Fruit fly (Drosophila melanogaster) ovary, adult (tissue): ENCODE data around the gene CG2209.

Experiments
- CG17801 ChIP-seq: fragments of 200-800 bp; optimal IDR thresholded peaks from 2 replicates; lab custom pipeline; 2019; ENCODE audit warnings: missing biosample characterization, mild to moderate bottlenecking, missing genetic modification characterization, moderate library complexity; ENCODE audit not compliant: partially characterized antibody

The CG2209 gene

DNA sequence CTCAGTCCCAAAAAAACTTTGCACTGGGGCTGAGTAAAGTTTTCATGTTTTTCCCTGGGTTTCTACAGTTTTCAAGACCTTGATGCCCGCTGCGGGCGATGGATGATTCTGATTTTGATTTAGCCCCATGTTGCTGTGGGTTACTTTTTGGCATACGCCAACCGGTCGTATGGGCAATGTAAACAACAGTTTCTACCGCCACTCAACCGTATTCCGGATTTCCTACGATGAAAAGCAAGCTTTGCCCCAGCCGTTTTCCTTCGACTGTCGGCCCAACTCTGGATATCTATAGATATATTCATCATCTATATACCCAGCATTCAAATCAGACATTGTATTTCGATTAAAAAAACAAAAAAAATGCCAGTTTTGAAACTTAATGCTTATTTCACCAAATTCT, at the start of gene CG2209:
Gene CG2209, plus strand, starts transcription at position 301 of the 400 bp plus-strand sequence.
- TF ChIP-seq CG17801: no peak

DNA sequence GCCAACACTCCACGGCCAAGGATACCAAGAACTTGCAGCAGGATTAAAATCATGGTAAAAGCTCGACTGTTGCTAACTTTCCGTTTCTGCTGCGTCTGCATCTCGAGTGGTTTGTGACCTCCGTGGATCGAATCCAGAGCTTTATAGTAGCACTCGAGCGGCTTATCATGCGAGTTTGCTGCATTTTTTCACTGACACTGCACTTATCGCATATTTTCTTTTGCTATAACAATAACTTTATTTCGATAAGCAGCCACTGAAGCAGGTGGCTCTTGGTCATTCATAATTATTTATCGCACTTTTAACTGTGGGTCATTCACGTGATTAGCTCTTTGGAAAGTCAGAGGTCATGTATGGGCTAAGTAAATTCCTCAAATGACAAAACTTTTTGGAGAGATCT, 45.9 kb upstream of the CG2209 start, which contains the start of gene CG12716:
Gene CG12716, minus strand, starts transcription at position 101 of the 400 bp plus-strand sequence.
- no peak for TF ChIP-seq CG17801

DNA sequence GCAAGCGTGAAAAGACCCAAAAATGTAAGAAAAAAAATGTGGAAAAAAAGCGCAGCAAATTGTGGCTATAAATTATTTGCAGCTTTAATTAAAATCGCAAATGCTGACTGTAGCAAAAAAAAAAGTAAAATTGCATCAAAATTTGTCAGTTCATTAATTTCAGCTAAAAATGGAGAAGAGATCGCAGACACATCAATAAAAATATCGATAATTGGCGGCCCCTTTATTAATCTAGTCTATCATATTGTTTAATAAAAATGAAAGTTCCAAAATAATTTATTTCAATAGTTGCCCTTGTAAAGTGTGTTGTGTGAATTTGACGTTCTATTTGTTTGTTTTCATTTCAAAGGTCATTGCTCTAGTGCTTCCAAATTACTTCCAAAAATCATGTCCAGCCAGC, 37.8 kb upstream of the CG2209 start, which contains the start of gene CG32643:
Gene CG32643, plus strand, starts transcription at position 301 of the 400 bp plus-strand sequence.
- TF ChIP-seq CG17801: no peak

DNA sequence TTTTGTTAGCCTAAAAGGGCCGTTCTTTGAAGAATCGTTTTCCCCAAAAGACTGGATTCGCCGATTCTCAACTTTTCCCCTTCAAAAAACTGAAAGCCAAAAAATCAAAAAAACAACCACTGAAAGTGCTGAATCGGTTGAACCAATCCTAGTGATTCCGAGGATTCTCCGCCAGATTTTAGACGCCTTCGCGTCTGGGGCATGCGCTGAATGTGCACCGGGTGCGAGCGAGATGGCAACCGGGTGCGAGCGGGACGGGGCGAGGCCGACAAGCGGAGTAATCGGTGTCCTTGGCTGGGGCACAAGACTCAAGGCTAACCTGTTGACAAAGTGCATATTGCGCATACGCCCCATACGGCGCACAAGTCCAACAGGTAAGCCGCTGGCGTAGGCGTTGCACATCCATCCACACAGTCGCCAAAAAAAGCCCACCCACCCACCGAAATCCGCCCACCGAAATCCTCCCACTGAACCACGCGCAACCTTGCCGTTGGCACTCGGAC, 35.0 kb upstream of the CG2209 start:
- TF ChIP-seq CG17801: no peak

DNA sequence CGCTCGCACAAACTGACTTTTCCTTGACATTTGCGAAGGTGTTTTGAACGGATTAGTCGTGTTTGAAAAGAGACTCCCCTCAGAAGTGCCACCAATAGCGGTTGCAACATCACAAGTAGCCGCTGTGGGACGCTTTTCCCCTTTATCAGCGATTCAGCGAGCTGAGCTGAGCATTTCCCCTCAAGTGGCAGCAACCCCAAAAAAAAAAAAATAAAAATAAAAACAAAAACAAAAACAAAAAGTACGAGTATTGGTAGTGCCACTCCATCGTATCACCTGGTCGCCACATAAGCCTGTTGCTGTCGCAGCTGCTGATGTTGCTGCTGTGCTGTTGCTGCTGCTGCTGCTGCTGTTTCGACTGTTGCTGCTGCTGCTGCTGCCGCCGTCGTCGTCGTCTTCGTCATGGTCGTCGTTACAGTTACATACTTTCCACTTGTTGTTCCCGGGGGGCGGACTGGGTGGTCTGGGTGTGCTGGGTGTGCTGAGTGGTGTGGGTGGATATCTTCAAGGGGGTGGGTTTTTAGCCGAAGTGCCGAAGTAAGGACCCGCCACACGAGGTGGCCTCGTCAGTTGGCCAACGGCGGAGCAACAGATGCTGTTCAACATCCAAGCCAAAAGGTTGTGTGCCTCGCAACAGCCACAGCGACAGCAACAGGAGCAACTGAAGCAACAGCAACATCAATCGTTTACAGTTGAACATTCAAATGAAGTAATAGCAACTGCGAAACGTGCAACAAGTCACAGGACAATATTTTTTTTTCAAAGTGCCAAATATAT, 33.8 kb upstream of the CG2209 start, which contains the start of gene rsh:
Gene rsh, plus strand, starts transcription at position 591 of the 777 bp plus-strand sequence.
- TF ChIP-seq CG17801: no peak

DNA sequence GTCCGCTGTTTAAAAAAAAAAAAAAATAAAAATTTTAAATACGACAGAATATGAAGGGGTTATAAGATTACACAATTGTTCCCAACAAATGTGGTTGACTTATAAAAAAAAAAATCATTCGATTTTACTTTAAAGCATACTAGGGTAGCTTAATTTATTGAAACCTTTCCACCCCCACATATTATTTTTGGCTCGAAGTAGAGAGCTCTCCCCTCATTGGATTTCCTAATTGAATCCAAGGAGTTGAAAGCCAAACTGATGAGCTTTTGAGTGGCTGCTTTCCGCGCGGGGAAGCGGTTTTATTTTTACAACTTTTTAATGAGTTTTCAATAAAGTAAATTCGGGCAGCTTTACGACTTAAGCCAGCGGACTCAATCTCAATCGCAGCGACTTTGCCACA, 17.2 kb upstream of the CG2209 start, which contains the start of gene CG15719:
Gene CG15719, minus strand, starts transcription at position 101 of the 400 bp plus-strand sequence.
- no peak for TF ChIP-seq CG17801

DNA sequence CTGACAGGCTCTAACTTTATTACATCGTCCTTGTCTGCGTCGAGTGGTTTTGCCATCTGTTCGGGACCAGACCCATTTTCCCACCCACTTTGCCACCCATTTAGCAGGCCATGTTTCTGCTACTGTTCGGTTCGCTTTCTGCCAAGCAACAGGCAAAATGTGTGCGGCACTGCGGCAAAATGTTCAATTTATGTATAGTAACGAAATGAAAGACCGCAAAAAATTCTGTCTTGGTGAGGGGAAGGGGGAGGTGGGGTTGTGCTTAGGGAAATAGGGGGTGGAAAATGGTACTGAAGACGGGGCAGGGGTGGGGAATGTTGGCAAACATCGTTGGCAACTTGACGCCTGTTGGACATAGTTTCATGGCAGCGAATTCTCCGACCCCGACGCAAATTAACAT, 9.7 kb upstream of the CG2209 start:
- TF ChIP-seq CG17801: no peak

DNA sequence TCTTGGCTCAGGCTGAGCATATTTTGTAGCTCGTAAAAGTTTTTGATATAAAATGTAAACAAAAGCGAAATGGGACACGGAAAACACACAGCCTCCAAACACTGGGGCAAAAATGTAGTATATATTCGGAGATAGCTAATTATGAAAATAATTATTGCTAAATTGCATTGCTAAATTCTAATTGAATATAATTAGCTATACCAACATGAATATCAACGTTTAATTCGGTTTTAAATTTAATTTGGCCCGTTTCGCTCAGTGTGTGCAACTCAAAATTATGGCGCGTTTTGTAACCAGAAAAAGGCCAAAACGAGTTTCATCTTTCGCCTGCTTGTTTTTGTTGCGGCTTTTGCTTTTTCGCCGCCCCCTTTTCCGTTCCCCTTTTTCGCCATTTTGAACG, 1.8 kb downstream of the CG2209 start:
- TF ChIP-seq CG17801: no peak

DNA sequence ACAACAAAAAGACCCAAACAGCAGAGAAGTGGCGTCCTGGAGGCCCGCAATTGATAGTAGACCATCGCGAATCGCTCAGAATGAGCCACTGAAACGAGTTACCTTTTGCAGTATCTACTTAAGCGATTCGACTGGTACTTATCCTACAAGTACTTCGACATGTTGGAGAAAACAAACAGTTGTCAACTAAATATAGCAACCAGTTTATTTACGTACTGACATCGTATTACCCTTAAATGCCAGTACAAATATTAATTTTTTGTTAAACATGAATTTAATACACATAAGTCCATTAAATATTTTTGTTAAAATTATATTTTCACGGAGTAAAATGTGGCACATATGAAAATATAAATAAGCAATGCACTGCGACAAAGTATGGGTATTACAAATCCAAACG, 33.2 kb downstream of the CG2209 start, which contains the start of gene CG12715:
Gene CG12715, minus strand, starts transcription at position 101 of the 400 bp plus-strand sequence.
- no peak for TF ChIP-seq CG17801
